Worm (Caenorhabditis elegans) whole organism, L2 larva: ENCODE results near the gene clec-118.
"Not testable (repeated sequence)": the region's sequence is repeated elsewhere in the genome, so short reads cannot be mapped to it uniquely, and the experiment has no call there.

Experiments
- C34F6.9 ChIP-seq: fragments of 150-350 bp; optimal IDR thresholded peaks from 2 replicates; lab custom pipeline; 2014; ENCODE audit warnings: missing biosample characterization, missing genetic modification characterization
- F13H6.1 ChIP-seq: sonication (generic microtip); optimal IDR thresholded peaks from 2 replicates; lab custom pipeline; 2016; ENCODE audit warnings: missing genetic modification characterization, missing compliant biosample characterization
- R02D3.7 ChIP-seq: fragments of 150-350 bp; optimal IDR thresholded peaks from 2 replicates; lab custom pipeline; 2014; ENCODE audit warnings: missing biosample characterization, missing genetic modification characterization
- ZK546.5 ChIP-seq: sonication (generic microtip); optimal IDR thresholded peaks from 2 replicates; lab custom pipeline; 2017; ENCODE audit warnings: missing biosample characterization, missing genetic modification characterization
- alr-1 ChIP-seq: fragments of 150-350 bp; optimal IDR thresholded peaks from 2 replicates; lab custom pipeline; 2014; ENCODE audit warnings: missing biosample characterization, missing genetic modification characterization
- aly-2 ChIP-seq: fragments of 150-350 bp; optimal IDR thresholded peaks from 2 replicates; lab custom pipeline; 2014; ENCODE audit warnings: missing biosample characterization, missing genetic modification characterization
- blmp-1 ChIP-seq: sonication (generic microtip); optimal IDR thresholded peaks from 2 replicates; lab custom pipeline; 2017; ENCODE audit warnings: missing genetic modification characterization, mild to moderate bottlenecking, missing compliant biosample characterization, antibody characterized with exemption, moderate library complexity; ENCODE audit not compliant: insufficient read depth
- ceh-16 ChIP-seq: fragments of 150-350 bp; optimal IDR thresholded peaks from 2 replicates; lab custom pipeline; 2014; ENCODE audit warnings: missing biosample characterization, missing genetic modification characterization
- ceh-82 ChIP-seq: fragments of 150-350 bp; optimal IDR thresholded peaks from 2 replicates; lab custom pipeline; 2014; ENCODE audit warnings: missing biosample characterization, missing genetic modification characterization
- crh-2 ChIP-seq: sonication (generic microtip); optimal IDR thresholded peaks from 2 replicates; lab custom pipeline; 2017; ENCODE audit warnings: missing biosample characterization, missing genetic modification characterization
- dmd-4 ChIP-seq: sonication (generic microtip); optimal IDR thresholded peaks from 2 replicates; lab custom pipeline; 2017; ENCODE audit warnings: missing biosample characterization, missing genetic modification characterization
- elt-1 ChIP-seq: fragments of 150-350 bp; optimal IDR thresholded peaks from 2 replicates; lab custom pipeline; 2014; ENCODE audit warnings: missing biosample characterization, missing genetic modification characterization
- elt-3 ChIP-seq: sonication (generic microtip); optimal IDR thresholded peaks from 2 replicates; lab custom pipeline; 2017; ENCODE audit warnings: missing biosample characterization, missing genetic modification characterization
- fos-1 ChIP-seq: fragments of 150-350 bp; optimal IDR thresholded peaks from 2 replicates; lab custom pipeline; 2014; ENCODE audit warnings: missing biosample characterization, missing genetic modification characterization
- gmeb-1 ChIP-seq: fragments of 150-350 bp; optimal IDR thresholded peaks from 2 replicates; lab custom pipeline; 2014; ENCODE audit warnings: missing biosample characterization, missing genetic modification characterization
- lin-11 ChIP-seq: fragments of 150-350 bp; sonication (generic microtip); optimal IDR thresholded peaks from 2 replicates; lab custom pipeline; 2014; ENCODE audit warnings: missing biosample characterization, missing genetic modification characterization, inconsistent platforms, mixed read lengths
- lin-13 ChIP-seq: fragments of 150-350 bp; optimal IDR thresholded peaks from 2 replicates; lab custom pipeline; 2014; ENCODE audit warnings: missing biosample characterization, missing genetic modification reagents, missing genetic modification characterization
- lin-39 ChIP-seq: fragments of 150-350 bp; optimal IDR thresholded peaks from 2 replicates; lab custom pipeline; 2014; ENCODE audit warnings: missing biosample characterization, missing genetic modification reagents, missing genetic modification characterization
- lsy-2 ChIP-seq, 2 experiments: fragments of 150-350 bp in 1 of 2; sonication (generic microtip) in 1 of 2; optimal IDR thresholded peaks; 2 replicates each; lab custom pipeline; 2014 to 2017; ENCODE audit warnings: missing biosample characterization in 2 of 2, missing genetic modification characterization in 2 of 2
- mab-5 ChIP-seq: fragments of 150-350 bp; optimal IDR thresholded peaks from 2 replicates; lab custom pipeline; 2014; ENCODE audit warnings: missing biosample characterization, missing genetic modification characterization
- mbf-1 ChIP-seq: sonication (generic microtip); optimal IDR thresholded peaks from 2 replicates; lab custom pipeline; 2017; ENCODE audit warnings: missing biosample characterization, missing genetic modification characterization
- mdl-1 ChIP-seq, 2 experiments: fragments of 150-350 bp in 1 of 2; sonication (generic microtip) in 1 of 2; optimal IDR thresholded peaks; 2 replicates each; lab custom pipeline; 2017; ENCODE audit warnings: missing biosample characterization in 2 of 2, missing genetic modification characterization in 2 of 2
- nhr-10 ChIP-seq: sonication (generic microtip); optimal IDR thresholded peaks from 2 replicates; lab custom pipeline; 2017; ENCODE audit warnings: missing biosample characterization, missing genetic modification characterization
- nhr-11 ChIP-seq: fragments of 150-350 bp; optimal IDR thresholded peaks from 2 replicates; lab custom pipeline; 2014; ENCODE audit warnings: missing biosample characterization, missing genetic modification characterization
- nhr-12 ChIP-seq: fragments of 150-350 bp; optimal IDR thresholded peaks from 2 replicates; lab custom pipeline; 2014; ENCODE audit warnings: missing biosample characterization, missing genetic modification characterization
- nhr-129 ChIP-seq: fragments of 150-350 bp; optimal IDR thresholded peaks from 2 replicates; lab custom pipeline; 2014; ENCODE audit warnings: missing biosample characterization, missing genetic modification characterization
- nhr-21 ChIP-seq: fragments of 150-350 bp; optimal IDR thresholded peaks from 2 replicates; lab custom pipeline; 2014; ENCODE audit warnings: missing biosample characterization, missing genetic modification characterization
- nhr-23 ChIP-seq: fragments of 150-350 bp; optimal IDR thresholded peaks from 2 replicates; lab custom pipeline; 2014; ENCODE audit warnings: missing biosample characterization, missing genetic modification reagents, missing genetic modification characterization
- nhr-237 ChIP-seq: fragments of 150-350 bp; optimal IDR thresholded peaks from 2 replicates; lab custom pipeline; 2014; ENCODE audit warnings: missing biosample characterization, missing genetic modification characterization
- nhr-6 ChIP-seq: fragments of 150-350 bp; optimal IDR thresholded peaks from 2 replicates; lab custom pipeline; 2014; ENCODE audit warnings: missing biosample characterization, missing genetic modification characterization
- nhr-77 ChIP-seq: fragments of 150-350 bp; optimal IDR thresholded peaks from 2 replicates; lab custom pipeline; 2014; ENCODE audit warnings: missing biosample characterization, missing genetic modification characterization
- sem-4 ChIP-seq: fragments of 150-350 bp; optimal IDR thresholded peaks from 2 replicates; lab custom pipeline; 2014; ENCODE audit warnings: missing biosample characterization, missing genetic modification reagents, missing genetic modification characterization
- skn-1 ChIP-seq: sonication (generic microtip); optimal IDR thresholded peaks from 2 replicates; lab custom pipeline; 2017; ENCODE audit warnings: missing biosample characterization, missing genetic modification characterization
- sma-3 ChIP-seq: sonication (generic microtip); optimal IDR thresholded peaks from 2 replicates; lab custom pipeline; 2016; ENCODE audit warnings: missing genetic modification reagents, missing genetic modification characterization, missing compliant biosample characterization
- snpc-4 ChIP-seq: fragments of 150-350 bp; optimal IDR thresholded peaks from 2 replicates; lab custom pipeline; 2014; ENCODE audit warnings: missing biosample characterization, missing genetic modification characterization
- unc-39 ChIP-seq: fragments of 150-350 bp; optimal IDR thresholded peaks from 2 replicates; lab custom pipeline; 2014; ENCODE audit warnings: missing biosample characterization, missing genetic modification characterization
- unc-55 ChIP-seq: fragments of 150-350 bp; sonication (generic microtip); optimal IDR thresholded peaks from 3 replicates; lab custom pipeline; 2014; ENCODE audit warnings: missing biosample characterization, missing genetic modification reagents, missing genetic modification characterization
- unc-62 ChIP-seq: fragments of 150-350 bp; optimal IDR thresholded peaks from 2 replicates; lab custom pipeline; 2014; ENCODE audit warnings: missing biosample characterization, missing genetic modification reagents, missing genetic modification characterization
- zag-1 ChIP-seq: fragments of 150-350 bp; optimal IDR thresholded peaks from 2 replicates; lab custom pipeline; 2014; ENCODE audit warnings: missing biosample characterization, missing genetic modification characterization
- ztf-1 ChIP-seq: fragments of 200-800 bp; sonication (Bioruptor generic); conservative IDR thresholded peaks from 2 replicates; pipeline ENCODE4 v1.3.6; 2022; ENCODE audit warnings: missing genetic modification characterization, missing compliant biosample characterization
- ztf-11 ChIP-seq: sonication (generic microtip); optimal IDR thresholded peaks from 2 replicates; lab custom pipeline; 2017; ENCODE audit warnings: missing biosample characterization, missing genetic modification characterization

clec-118 gene

ce11 chrII:612361-612760 lies at the start of gene clec-118:
TSS of gene clec-118 (minus strand) at chrII:612461.
- TF ChIP-seq crh-2 (tag; lab: Kevin White, UChicago); snpc-4 (tag; lab: Kevin White, UChicago); nhr-21: not testable (repeated sequence)

ce11 chrII:661696-662095 lies 49.4 kb upstream of the clec-118 start, which contains the start of gene sri-45:
TSS of gene sri-45 (minus strand) at chrII:661796.
- TF ChIP-seq nhr-23 (tag; lab: Kevin White, UChicago) (no peak), unc-55 (GFP tag; lab: Kevin White, UChicago) (no peak), snpc-4 (tag; lab: Kevin White, UChicago) (no peak)
- TF ChIP-seq, all 48 proteins: peak for 0

ce11 chrII:658369-658768 lies 46.1 kb upstream of the clec-118 start, which contains the start of gene sdz-24:
TSS of gene sdz-24 (plus strand) at chrII:658669.
- TF ChIP-seq unc-62 (GFP tag; lab: Kevin White, UChicago) (no peak), mbf-1 (no peak), lin-39 (tag; lab: Kevin White, UChicago) (no peak), ZK546.5 (tag; lab: Kevin White, UChicago) (no peak), nhr-10 (tag; lab: Kevin White, UChicago) (no peak), elt-1 (tag; lab: Kevin White, UChicago) (no peak), ztf-11 (tag; lab: Kevin White, UChicago) (no peak)

ce11 chrII:651324-651723 lies 39.1 kb upstream of the clec-118 start:
- TF ChIP-seq unc-39 (no peak), R02D3.7 (tag; lab: Kevin White, UChicago) (no peak), gmeb-1 (no peak), unc-55 (GFP tag; lab: Kevin White, UChicago) (no peak), aly-2 (tag; lab: Kevin White, UChicago) (no peak), F13H6.1 (no peak), unc-62 (GFP tag; lab: Kevin White, UChicago) (no peak), lin-39 (tag; lab: Kevin White, UChicago) (no peak), snpc-4 (tag; lab: Kevin White, UChicago) (no peak), crh-2 (tag; lab: Kevin White, UChicago) (no peak), C34F6.9 (tag; lab: Kevin White, UChicago) (no peak), skn-1 (tag; lab: Kevin White, UChicago) (no peak), lin-13 (GFP tag; lab: Kevin White, UChicago) (no peak), elt-3 (tag; lab: Kevin White, UChicago) (no peak), nhr-77 (no peak), ceh-82 (tag; lab: Kevin White, UChicago) (no peak)

ce11 chrII:650321-651005 lies 38.2 kb upstream of the clec-118 start, which contains the start of the genes K07E8.7 and frpr-14:
TSS of gene K07E8.7 (minus strand) at chrII:650367.
TSS of gene frpr-14 (plus strand) at chrII:650955.
- TF ChIP-seq mab-5 (tag; lab: Kevin White, UChicago) (no peak), nhr-12 (tag; lab: Kevin White, UChicago) (no peak), F13H6.1 (no peak), nhr-10 (tag; lab: Kevin White, UChicago) (no peak), mbf-1 (no peak), unc-62 (GFP tag; lab: Kevin White, UChicago) (no peak), nhr-77 (no peak), ceh-16 (tag; lab: Kevin White, UChicago) (no peak), mdl-1 (tag; optimal IDR thresholded peaks at IDR 0.05; lab: Kevin White, UChicago) (no peak), unc-39 (no peak), blmp-1 (tag; lab: Kevin White, UChicago) (no peak), lin-11 (tag; lab: Kevin White, UChicago) (no peak), R02D3.7 (tag; lab: Kevin White, UChicago) (no peak), sma-3 (GFP tag; lab: Kevin White, UChicago) (no peak), nhr-11 (tag; lab: Kevin White, UChicago) (no peak), crh-2 (tag; lab: Kevin White, UChicago) (no peak), ZK546.5 (tag; lab: Kevin White, UChicago) (no peak), snpc-4 (tag; lab: Kevin White, UChicago) (no peak), dmd-4 (tag; lab: Kevin White, UChicago) (no peak), nhr-6 (tag; lab: Kevin White, UChicago) (no peak), nhr-237 (tag; lab: Kevin White, UChicago) (no peak), alr-1 (tag; lab: Kevin White, UChicago) (no peak), aly-2 (tag; lab: Kevin White, UChicago) (no peak), ztf-1 (GFP tag; lab: Robert Waterston, UW) (no peak), ztf-11 (tag; lab: Kevin White, UChicago) (no peak), fos-1 (tag; lab: Kevin White, UChicago) (peak; percentile 7), sem-4 (tag; lab: Kevin White, UChicago) (no peak), unc-55 (GFP tag; lab: Kevin White, UChicago) (peak; percentile 58), lsy-2 (tag; optimal IDR thresholded peaks at IDR 0.05; lab: Kevin White, UChicago) (peak in 1 of 2 experiments; percentile 67), skn-1 (tag; lab: Kevin White, UChicago) (no peak), nhr-129 (tag; lab: Kevin White, UChicago) (peak; percentile 10), gmeb-1 (peak; percentile 31), elt-3 (tag; lab: Kevin White, UChicago) (no peak), zag-1 (tag; lab: Kevin White, UChicago) (no peak)
